Worm (Caenorhabditis elegans): ENCODE data around the gene F49C12.2.

F49C12.2 gene

DNA sequence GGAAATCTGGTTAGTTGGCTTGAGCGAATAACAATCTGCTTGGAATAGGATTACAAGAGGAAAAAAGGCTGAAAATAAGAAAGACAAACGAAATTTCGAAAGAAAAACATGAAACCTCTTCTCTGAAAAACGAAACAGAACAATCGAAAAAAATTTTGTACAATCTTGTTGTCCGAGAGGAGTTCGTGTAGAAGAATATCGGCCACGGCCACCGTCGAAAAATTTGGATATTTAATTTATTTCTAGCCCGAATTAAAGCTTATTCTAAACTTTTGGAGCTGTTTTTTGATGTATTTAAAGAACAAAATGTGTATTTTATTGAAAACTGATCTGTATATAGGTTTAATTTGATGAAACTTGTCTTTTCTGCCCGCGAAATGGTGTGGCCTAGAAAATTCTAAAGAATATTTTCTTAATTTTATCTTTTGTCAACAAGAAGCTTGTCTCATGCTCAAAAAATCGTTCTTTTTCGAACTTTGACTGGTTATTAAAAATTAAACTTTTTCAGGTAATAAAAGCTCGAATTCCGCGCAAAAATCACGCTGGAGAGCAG, 37.6 kb upstream of the F49C12.2 start, which contains the start of gene T20D3.5:
T20D3.5 (plus strand) TSS at position 503 of the 553 bp plus-strand sequence.
- TF ChIP-seq blmp-1 (tag; optimal IDR thresholded peaks at IDR 0.05), result no peak
- no peak for TF ChIP-seq irx-1 (tag; optimal IDR thresholded peaks at IDR 0.05)
- no peak for TF ChIP-seq aly-2 (tag; optimal IDR thresholded peaks at IDR 0.05)
- peak; percentile 13 for TF ChIP-seq rnt-1 (tag; optimal IDR thresholded peaks at IDR 0.05)
- no peak for TF ChIP-seq ama-1 (optimal IDR thresholded peaks at IDR 0.05)

DNA sequence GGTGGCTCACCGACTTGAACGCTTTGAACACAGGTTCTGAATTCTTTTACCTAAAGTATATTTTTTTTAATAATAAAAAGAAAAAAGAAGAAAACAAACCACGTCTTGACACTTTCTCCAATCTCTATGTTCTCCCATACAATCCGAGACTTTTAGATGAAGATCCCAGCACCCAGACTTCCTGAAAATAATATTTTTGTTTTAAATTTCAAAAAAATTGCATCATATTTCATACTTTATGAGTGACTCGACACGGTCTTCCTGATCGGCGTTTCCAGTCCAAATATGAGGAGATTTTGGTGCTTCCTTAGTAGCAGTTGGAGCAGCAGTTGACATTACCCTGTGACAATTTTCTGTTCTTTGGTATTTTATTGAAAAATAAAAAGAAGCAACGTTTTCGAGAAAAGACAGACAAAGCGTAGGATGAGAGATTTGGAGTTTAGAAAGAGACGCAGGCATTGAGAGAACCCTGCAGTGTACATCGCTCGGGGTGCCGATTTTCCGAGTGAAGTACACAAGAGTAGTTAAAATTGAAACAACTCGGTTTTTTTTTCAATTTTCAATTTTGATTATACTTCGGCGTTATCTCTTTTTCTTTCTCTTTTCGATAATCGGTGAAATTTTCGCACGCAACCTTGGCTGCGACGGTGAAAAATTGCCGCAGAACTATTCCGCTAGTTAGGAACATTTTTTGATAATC, 36.7 kb upstream of the F49C12.2 start, which contains the start of the genes coa-4 and T20D3.14:
coa-4 (minus strand) TSS at position 51 of the 700 bp plus-strand sequence.
T20D3.14 (minus strand) TSS at position 358 of the 700 bp plus-strand sequence.
- TF ChIP-seq ceh-90 (tag; optimal IDR thresholded peaks at IDR 0.05) (no peak), egl-27 (tag; optimal IDR thresholded peaks at IDR 0.05) (no peak), skn-1 (tag; optimal IDR thresholded peaks at IDR 0.05) (no peak), mep-1 (tag; optimal IDR thresholded peaks at IDR 0.05) (peak; percentile 41), lsy-2 (tag; optimal IDR thresholded peaks at IDR 0.05) (peak; percentile 53 to 58), fos-1 (tag; optimal IDR thresholded peaks at IDR 0.05) (no peak), grh-1 (GFP tag; IDR thresholded peaks at IDR 0.05) (no peak), hpl-2 (GFP tag; optimal IDR thresholded peaks at IDR 0.05) (no peak), nhr-84 (tag; optimal IDR thresholded peaks at IDR 0.05) (no peak), ztf-11 (tag; optimal IDR thresholded peaks at IDR 0.05) (no peak), jun-1 (tag; optimal IDR thresholded peaks at IDR 0.05) (no peak), unc-30 (tag; optimal IDR thresholded peaks at IDR 0.05) (no peak), nhr-28 (tag; optimal IDR thresholded peaks at IDR 0.05) (no peak), ceh-88 (GFP tag; IDR thresholded peaks at IDR 0.05) (no peak), fkh-4 (tag; optimal IDR thresholded peaks at IDR 0.05; ENCODE audit: borderline replicate concordance) (no peak), zip-4 (GFP tag; optimal IDR thresholded peaks at IDR 0.05) (no peak), snpc-4 (tag; optimal IDR thresholded peaks at IDR 0.05) (peak; percentile 1), sup-37 (GFP tag; optimal IDR thresholded peaks at IDR 0.05) (no peak), lin-39 (tag; optimal IDR thresholded peaks at IDR 0.05) (no peak), C16A3.4 (tag; optimal IDR thresholded peaks at IDR 0.05) (peak; percentile 38), nhr-71 (tag; optimal IDR thresholded peaks at IDR 0.05) (peak; percentile 71), mab-9 (GFP tag; IDR thresholded peaks at IDR 0.05) (no peak), ceh-8 (GFP tag; optimal IDR thresholded peaks at IDR 0.05) (no peak), nhr-77 (tag; optimal IDR thresholded peaks at IDR 0.05) (peak; percentile 11), nhr-20 (tag; optimal IDR thresholded peaks at IDR 0.05) (peak; percentile 64), mdl-1 (tag; optimal IDR thresholded peaks at IDR 0.05) (peak in 1 of 2 experiments; percentile 54), ceh-82 (tag; optimal IDR thresholded peaks at IDR 0.05) (peak in 2 of 3 experiments; percentile 6 to 26), lin-35 (GFP tag; optimal IDR thresholded peaks at IDR 0.05) (peak; percentile 41 to 64), xbp-1 (tag; optimal IDR thresholded peaks at IDR 0.05) (peak; percentile 48), sox-4 (tag; optimal IDR thresholded peaks at IDR 0.05) (no peak), unc-62 (GFP tag; optimal IDR thresholded peaks at IDR 0.05) (no peak), elt-3 (tag; optimal IDR thresholded peaks at IDR 0.05) (peak in 1 of 6 experiments; percentile 43), isw-1 (GFP tag; IDR thresholded peaks at IDR 0.05) (no peak), Y116A8C.19 (tag; optimal IDR thresholded peaks at IDR 0.05; ENCODE audit: borderline replicate concordance) (no peak), unc-130 (tag; optimal IDR thresholded peaks at IDR 0.05) (no peak), lin-15B (tag; optimal IDR thresholded peaks at IDR 0.05) (no peak), sptf-1 (tag; optimal IDR thresholded peaks at IDR 0.05) (no peak), irx-1 (tag; optimal IDR thresholded peaks at IDR 0.05) (peak; percentile 9), nhr-85 (tag) (peak; percentile 55), pax-3 (tag; optimal IDR thresholded peaks at IDR 0.05) (no peak), blmp-1 (tag; optimal IDR thresholded peaks at IDR 0.05) (peak; percentile 39), efl-1 (optimal IDR thresholded peaks at IDR 0.05) (peak; percentile 50 to 57), efl-1 (GFP tag; optimal IDR thresholded peaks at IDR 0.05 in 1 of 2) (peak; percentile 43 to 83), elt-2 (tag; optimal IDR thresholded peaks at IDR 0.05) (peak; percentile 17), nhr-47 (tag; optimal IDR thresholded peaks at IDR 0.05) (peak; percentile 43), egl-13 (tag; optimal IDR thresholded peaks at IDR 0.05) (no peak), ztf-4 (tag; optimal IDR thresholded peaks at IDR 0.05) (no peak), rnt-1 (tag; optimal IDR thresholded peaks at IDR 0.05) (peak; percentile 33)

All from whole organism, L1 larva.